Worm (Caenorhabditis elegans): ENCODE results near the gene sma-2.

Gene sma-2

ce11 chrIII:8718592-8718991 is 30.9 kb upstream of the sma-2 start:
- TF ChIP-seq pes-1 (GFP tag; IDR thresholded peaks at IDR 0.05) (no peak), scrt-1 (GFP tag; IDR thresholded peaks at IDR 0.05) (no peak), ceh-36 (tag; optimal IDR thresholded peaks at IDR 0.05) (no peak), hmbx-1 (tag; optimal IDR thresholded peaks at IDR 0.05) (no peak), tra-4 (tag; optimal IDR thresholded peaks at IDR 0.05) (no peak), ets-7 (tag; optimal IDR thresholded peaks at IDR 0.05) (no peak), hmg-4 (GFP tag; optimal IDR thresholded peaks at IDR 0.05) (no peak), tbx-11 (GFP tag; IDR thresholded peaks at IDR 0.05) (no peak), ama-1 (optimal IDR thresholded peaks at IDR 0.05) (no peak), aly-1 (tag; optimal IDR thresholded peaks at IDR 0.05) (no peak), F13C5.2 (tag; optimal IDR thresholded peaks at IDR 0.05) (no peak), B0310.2 (tag; optimal IDR thresholded peaks at IDR 0.05) (no peak), flt-1 (GFP tag; IDR thresholded peaks at IDR 0.05) (no peak), hnd-1 (tag; optimal IDR thresholded peaks at IDR 0.05) (no peak), sea-1 (GFP tag; conservative IDR thresholded peaks at IDR 0.05) (no peak), tbx-37 (GFP tag; conservative IDR thresholded peaks at IDR 0.05) (no peak)

- TF ChIP-seq tbx-37 (GFP tag; conservative IDR thresholded peaks at IDR 0.05), result no peak
- no peak for TF ChIP-seq ama-1 (optimal IDR thresholded peaks at IDR 0.05)
- no peak for TF ChIP-seq hmg-4 (GFP tag; optimal IDR thresholded peaks at IDR 0.05)
- TF ChIP-seq tra-4 (tag; optimal IDR thresholded peaks at IDR 0.05), result no peak
- TF ChIP-seq hmbx-1 (tag; optimal IDR thresholded peaks at IDR 0.05), result no peak
- no peak for TF ChIP-seq ceh-13 (GFP tag; optimal IDR thresholded peaks at IDR 0.05)
- no peak for TF ChIP-seq F13C5.2 (tag; optimal IDR thresholded peaks at IDR 0.05)
- TF ChIP-seq flt-1 (GFP tag; IDR thresholded peaks at IDR 0.05), result no peak
- no peak for TF ChIP-seq aly-1 (tag; optimal IDR thresholded peaks at IDR 0.05)
- no peak for TF ChIP-seq ceh-36 (tag; optimal IDR thresholded peaks at IDR 0.05)
- TF ChIP-seq scrt-1 (GFP tag; IDR thresholded peaks at IDR 0.05), result no peak
- no peak for TF ChIP-seq hnd-1 (tag; optimal IDR thresholded peaks at IDR 0.05)
- no peak for TF ChIP-seq pes-1 (GFP tag; IDR thresholded peaks at IDR 0.05)
- no peak for TF ChIP-seq tbx-11 (GFP tag; IDR thresholded peaks at IDR 0.05)
- TF ChIP-seq B0310.2 (tag; optimal IDR thresholded peaks at IDR 0.05), result no peak
- no peak for TF ChIP-seq sea-1 (GFP tag; conservative IDR thresholded peaks at IDR 0.05)
- TF ChIP-seq ets-7 (tag; optimal IDR thresholded peaks at IDR 0.05), result no peak
Observed at ce11 chrIII:8719105-8719504, 30.4 kb upstream of the sma-2 start.

ce11 chrIII:8719769-8720252 is 29.7 kb upstream of the sma-2 start, which contains the start of gene hipr-1:
TSS of gene hipr-1 (plus strand) at chrIII:8720202.
- TF ChIP-seq aly-1 (tag; optimal IDR thresholded peaks at IDR 0.05) (no peak), flt-1 (GFP tag; IDR thresholded peaks at IDR 0.05) (no peak), sea-1 (GFP tag; conservative IDR thresholded peaks at IDR 0.05) (no peak), hmbx-1 (tag; optimal IDR thresholded peaks at IDR 0.05) (no peak), pes-1 (GFP tag; IDR thresholded peaks at IDR 0.05) (no peak), ceh-36 (tag; optimal IDR thresholded peaks at IDR 0.05) (no peak), hnd-1 (tag; optimal IDR thresholded peaks at IDR 0.05) (no peak), tbx-37 (GFP tag; conservative IDR thresholded peaks at IDR 0.05) (no peak), B0310.2 (tag; optimal IDR thresholded peaks at IDR 0.05) (no peak), tra-4 (tag; optimal IDR thresholded peaks at IDR 0.05) (no peak), F13C5.2 (tag; optimal IDR thresholded peaks at IDR 0.05) (no peak), hmg-4 (GFP tag; optimal IDR thresholded peaks at IDR 0.05) (no peak), ets-7 (tag; optimal IDR thresholded peaks at IDR 0.05) (no peak)

- TF ChIP-seq hmg-4 (GFP tag; optimal IDR thresholded peaks at IDR 0.05) (no peak), F13C5.2 (tag; optimal IDR thresholded peaks at IDR 0.05) (no peak), ets-7 (tag; optimal IDR thresholded peaks at IDR 0.05) (no peak)
Observed at ce11 chrIII:8725224-8725623, 24.3 kb upstream of the sma-2 start.

ce11 chrIII:8726019-8726894 is 23.2 kb upstream of the sma-2 start:
- no peak for TF ChIP-seq tbx-37 (GFP tag; conservative IDR thresholded peaks at IDR 0.05)

- no peak for TF ChIP-seq ceh-13 (GFP tag; optimal IDR thresholded peaks at IDR 0.05)
- TF ChIP-seq tbx-37 (GFP tag; conservative IDR thresholded peaks at IDR 0.05), result no peak
- no peak for TF ChIP-seq tbx-11 (GFP tag; IDR thresholded peaks at IDR 0.05)
- no peak for TF ChIP-seq aly-1 (tag; optimal IDR thresholded peaks at IDR 0.05)
- no peak for TF ChIP-seq ama-1 (optimal IDR thresholded peaks at IDR 0.05)
- TF ChIP-seq flt-1 (GFP tag; IDR thresholded peaks at IDR 0.05), result no peak
- no peak for TF ChIP-seq F13C5.2 (tag; optimal IDR thresholded peaks at IDR 0.05)
- no peak for TF ChIP-seq scrt-1 (GFP tag; IDR thresholded peaks at IDR 0.05)
- no peak for TF ChIP-seq hmbx-1 (tag; optimal IDR thresholded peaks at IDR 0.05)
- TF ChIP-seq ceh-36 (tag; optimal IDR thresholded peaks at IDR 0.05), result no peak
- no peak for TF ChIP-seq sea-1 (GFP tag; conservative IDR thresholded peaks at IDR 0.05)
- no peak for TF ChIP-seq tra-4 (tag; optimal IDR thresholded peaks at IDR 0.05)
- no peak for TF ChIP-seq pes-1 (GFP tag; IDR thresholded peaks at IDR 0.05)
Observed at ce11 chrIII:8731310-8731709, 18.2 kb upstream of the sma-2 start, which contains the start of gene ZK370.4. TSS of gene ZK370.4 (minus strand) at chrIII:8731410.

- TF ChIP-seq ceh-13 (GFP tag; optimal IDR thresholded peaks at IDR 0.05), result no peak
- no peak for TF ChIP-seq F13C5.2 (tag; optimal IDR thresholded peaks at IDR 0.05)
- no peak for TF ChIP-seq hmbx-1 (tag; optimal IDR thresholded peaks at IDR 0.05)
- no peak for TF ChIP-seq hnd-1 (tag; optimal IDR thresholded peaks at IDR 0.05)
- TF ChIP-seq sea-1 (GFP tag; conservative IDR thresholded peaks at IDR 0.05), result no peak
- no peak for TF ChIP-seq ets-7 (tag; optimal IDR thresholded peaks at IDR 0.05)
- TF ChIP-seq tbx-37 (GFP tag; conservative IDR thresholded peaks at IDR 0.05), result no peak
Observed at ce11 chrIII:8731973-8732372, 17.5 kb upstream of the sma-2 start.
